Worm (Caenorhabditis elegans): ENCODE data around the gene Y71H2B.8.
"Not testable (repeated sequence)": the region's sequence is repeated elsewhere in the genome, so short reads cannot be mapped to it uniquely, and the experiment has no call there.

Y71H2B.8 gene

ce11 chrIII:2578993-2579392 lies at the start of gene Y71H2B.8:
Y71H2B.8 (plus strand) TSS chrIII:2579293.
- TF ChIP-seq unc-62 (GFP tag; optimal IDR thresholded peaks at IDR 0.05): no peak

- TF ChIP-seq unc-62 (GFP tag; optimal IDR thresholded peaks at IDR 0.05): no peak
Observed at ce11 chrIII:2530313-2530712, 48.8 kb upstream of the Y71H2B.8 start, which contains the start of gene cone-1. cone-1 (plus strand) TSS chrIII:2530613.

DNA sequence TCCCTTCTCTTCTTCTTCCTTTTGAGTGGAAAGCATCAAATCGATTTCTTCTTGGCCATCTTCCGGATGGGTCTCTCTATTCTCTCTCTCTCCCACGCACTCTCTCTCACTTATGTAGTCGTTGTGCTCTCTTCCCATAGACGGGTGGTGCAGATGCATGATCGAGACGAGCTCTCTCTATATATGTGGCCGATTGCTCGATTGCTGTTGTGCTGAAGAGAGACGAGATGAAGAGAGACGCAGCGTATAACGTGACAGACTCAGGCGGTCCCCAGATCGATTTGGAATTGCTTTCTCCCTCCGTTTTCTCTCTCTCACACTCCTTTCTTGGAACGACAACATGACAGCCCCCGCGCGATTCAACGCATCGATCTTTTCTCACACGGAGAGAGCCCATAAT lies 46.4 kb upstream of the Y71H2B.8 start:
- TF ChIP-seq unc-62 (GFP tag; optimal IDR thresholded peaks at IDR 0.05): no peak

- no peak for TF ChIP-seq unc-62 (GFP tag; optimal IDR thresholded peaks at IDR 0.05)
Observed at ce11 chrIII:2535122-2535521, 44.0 kb upstream of the Y71H2B.8 start.

DNA sequence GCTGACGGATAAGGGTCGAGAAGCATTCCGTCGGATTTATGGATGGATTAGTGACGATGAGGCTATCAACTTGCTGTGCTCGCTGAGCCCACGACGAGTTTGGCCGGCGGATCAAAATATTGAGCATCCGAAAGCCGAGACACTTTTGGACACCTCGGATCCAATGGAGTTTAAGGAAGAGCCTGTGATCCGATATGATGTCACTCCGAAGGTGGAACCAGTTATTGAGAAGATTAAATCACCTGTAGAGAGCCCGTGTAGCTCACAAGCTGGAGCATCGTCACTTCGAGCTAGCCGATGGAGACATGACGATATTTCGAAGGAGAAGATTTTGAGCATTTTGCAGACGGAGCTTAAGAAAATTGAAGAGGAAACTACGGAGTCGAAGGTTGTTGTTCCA lies 38.6 kb upstream of the Y71H2B.8 start:
- TF ChIP-seq unc-62 (GFP tag; optimal IDR thresholded peaks at IDR 0.05): no peak

DNA sequence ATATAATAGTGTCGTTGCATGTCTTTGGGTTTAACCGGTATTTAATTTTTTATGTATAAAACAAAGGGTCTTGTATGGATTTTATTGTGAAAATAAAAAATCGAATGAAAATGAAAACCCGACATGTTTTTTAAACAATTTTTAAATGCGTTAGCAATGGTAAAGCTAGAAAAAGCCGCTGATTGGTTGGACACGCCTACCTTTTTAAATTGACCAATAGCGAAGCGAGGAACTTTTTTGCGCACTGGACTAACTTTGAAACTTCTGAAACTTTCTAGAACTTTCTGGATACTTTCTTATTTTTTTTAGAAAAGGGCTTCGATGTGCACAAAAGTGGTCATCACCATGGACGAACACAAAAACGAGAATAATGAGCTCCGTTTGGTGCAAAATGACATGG lies 32.8 kb upstream of the Y71H2B.8 start:
- no peak for TF ChIP-seq unc-62 (GFP tag; optimal IDR thresholded peaks at IDR 0.05)

ce11 chrIII:2549620-2550019 lies 29.5 kb upstream of the Y71H2B.8 start, which contains the start of gene feh-1:
feh-1 (plus strand) TSS chrIII:2549920.
- no peak for TF ChIP-seq unc-62 (GFP tag; optimal IDR thresholded peaks at IDR 0.05)

ce11 chrIII:2551981-2552380 lies 27.1 kb upstream of the Y71H2B.8 start:
- TF ChIP-seq unc-62 (GFP tag; optimal IDR thresholded peaks at IDR 0.05): no peak

DNA sequence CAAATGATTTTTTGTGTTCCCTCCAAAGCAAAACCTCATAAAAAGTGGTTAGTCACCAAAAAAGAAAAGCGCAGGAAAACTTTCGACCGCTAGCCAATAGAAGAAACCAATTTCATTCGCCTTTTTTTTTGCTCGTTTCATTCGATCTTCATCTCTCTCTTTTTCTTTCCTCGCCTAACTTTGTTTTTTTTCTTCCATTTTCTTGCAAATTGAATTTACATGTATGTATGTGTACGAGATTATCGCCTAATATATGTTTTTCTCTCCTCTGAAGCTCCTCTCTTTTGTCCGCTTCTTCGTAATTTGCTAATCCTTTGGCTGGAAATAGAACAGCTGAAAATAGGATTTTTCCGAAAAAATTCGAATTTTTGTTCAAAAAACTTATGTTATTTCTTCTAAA lies 26.7 kb upstream of the Y71H2B.8 start:
- no peak for TF ChIP-seq unc-62 (GFP tag; optimal IDR thresholded peaks at IDR 0.05)

DNA sequence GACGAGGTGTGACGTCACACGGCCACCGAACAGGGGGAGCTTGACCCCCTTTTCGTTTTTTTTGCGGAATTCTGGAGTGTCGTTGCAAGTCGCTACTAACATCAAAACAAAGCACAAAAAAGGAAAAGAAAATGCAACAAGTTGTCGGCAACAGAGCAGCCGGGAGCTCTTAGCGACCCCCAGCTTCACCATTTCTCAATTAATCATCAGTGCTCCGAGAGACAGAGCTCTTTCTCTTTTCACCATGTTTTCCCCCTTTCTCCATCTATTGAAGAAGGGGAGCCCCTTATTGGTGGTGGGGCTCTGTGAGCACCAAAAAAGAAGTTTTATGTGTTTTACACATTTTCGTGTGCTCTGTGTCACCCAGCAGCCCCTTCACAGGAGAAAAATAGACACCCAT lies 25.5 kb upstream of the Y71H2B.8 start:
- no peak for TF ChIP-seq unc-62 (GFP tag; optimal IDR thresholded peaks at IDR 0.05)

- no peak for TF ChIP-seq unc-62 (GFP tag; optimal IDR thresholded peaks at IDR 0.05)
Observed at ce11 chrIII:2560763-2561162, 18.3 kb upstream of the Y71H2B.8 start.

- TF ChIP-seq unc-62 (GFP tag; optimal IDR thresholded peaks at IDR 0.05): no peak
Observed at ce11 chrIII:2561410-2561809, 17.7 kb upstream of the Y71H2B.8 start, which contains the start of gene nhr-239. nhr-239 (plus strand) TSS chrIII:2561710.

DNA sequence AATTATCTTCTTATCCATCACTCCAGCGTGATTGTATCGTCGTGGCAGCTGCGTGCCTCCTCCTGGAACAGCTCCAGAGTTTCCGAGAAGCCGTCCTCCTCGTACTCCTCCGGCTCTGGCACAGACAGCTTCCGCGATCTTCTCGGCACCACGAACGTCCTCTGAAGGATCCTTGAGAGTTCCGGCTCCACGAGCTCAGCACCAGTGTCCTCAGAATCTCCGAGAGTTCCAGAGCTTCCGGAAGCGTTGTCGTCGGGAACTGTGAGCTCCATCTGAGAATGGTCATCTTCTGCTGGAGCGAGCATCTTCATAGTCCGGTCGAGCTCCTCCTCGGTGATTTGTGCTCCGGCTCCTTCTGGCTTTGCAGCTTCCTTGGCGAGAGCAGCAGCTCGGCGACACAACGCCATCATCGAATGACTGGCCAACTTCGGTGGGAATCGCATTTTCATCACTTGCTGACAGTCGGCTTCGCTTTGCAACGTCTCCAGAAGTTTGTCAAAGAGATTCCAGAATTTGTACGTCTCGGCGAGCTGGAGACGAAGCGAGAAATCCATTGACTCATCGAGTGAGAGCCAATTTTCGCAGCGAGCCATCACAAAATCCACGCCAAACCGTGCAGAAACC lies 15.9 kb upstream of the Y71H2B.8 start:
- TF ChIP-seq unc-62 (GFP tag; optimal IDR thresholded peaks at IDR 0.05): no peak

DNA sequence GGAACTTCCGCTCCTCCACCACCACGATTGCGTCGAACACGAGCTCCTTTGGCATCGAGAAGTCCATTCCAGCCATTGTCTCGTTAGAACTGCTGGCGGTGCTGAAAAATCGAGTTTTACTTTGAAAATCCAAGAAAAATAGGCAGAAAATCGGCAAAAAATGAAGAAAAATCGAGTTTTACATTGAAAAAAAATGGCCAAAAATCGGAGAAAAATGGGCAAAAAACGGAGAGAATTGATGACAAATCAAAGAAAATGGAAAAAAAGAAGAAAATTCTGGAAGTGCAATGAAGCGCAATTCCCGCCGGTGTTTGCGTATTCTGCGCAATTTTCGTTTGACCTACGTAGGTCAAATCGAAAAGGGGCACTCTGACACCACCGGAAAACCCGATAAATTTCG lies 15.2 kb upstream of the Y71H2B.8 start, which contains the start of gene Y54F10AM.11:
TSS of gene Y54F10AM.11 (minus strand) at position 101 of the 400 bp plus-strand sequence.
- not testable (repeated sequence) for TF ChIP-seq unc-62 (GFP tag; optimal IDR thresholded peaks at IDR 0.05)

DNA sequence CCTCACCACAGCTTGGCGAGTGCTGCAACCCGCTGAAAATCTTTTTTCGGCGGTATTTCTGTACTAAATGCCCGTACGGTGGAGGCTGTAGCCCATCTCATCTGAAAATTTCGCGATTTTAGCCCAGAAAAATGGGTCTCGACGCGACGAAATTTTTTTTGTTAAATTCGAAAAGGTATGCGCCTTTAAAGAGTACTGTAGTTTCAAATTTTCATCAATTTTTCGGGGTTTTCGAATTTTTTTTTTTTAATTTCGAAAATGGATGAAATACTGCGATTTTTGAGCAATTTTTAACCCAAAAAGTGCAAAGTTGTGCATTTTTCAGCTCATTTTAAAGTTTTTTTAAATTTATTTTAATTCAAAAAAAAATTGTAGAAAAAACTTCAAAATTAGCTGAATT lies 7.6 kb upstream of the Y71H2B.8 start, which contains the start of gene Y54F10AR.2:
TSS of gene Y54F10AR.2 (minus strand) at position 101 of the 400 bp plus-strand sequence.
- TF ChIP-seq unc-62 (GFP tag; optimal IDR thresholded peaks at IDR 0.05): no peak

DNA sequence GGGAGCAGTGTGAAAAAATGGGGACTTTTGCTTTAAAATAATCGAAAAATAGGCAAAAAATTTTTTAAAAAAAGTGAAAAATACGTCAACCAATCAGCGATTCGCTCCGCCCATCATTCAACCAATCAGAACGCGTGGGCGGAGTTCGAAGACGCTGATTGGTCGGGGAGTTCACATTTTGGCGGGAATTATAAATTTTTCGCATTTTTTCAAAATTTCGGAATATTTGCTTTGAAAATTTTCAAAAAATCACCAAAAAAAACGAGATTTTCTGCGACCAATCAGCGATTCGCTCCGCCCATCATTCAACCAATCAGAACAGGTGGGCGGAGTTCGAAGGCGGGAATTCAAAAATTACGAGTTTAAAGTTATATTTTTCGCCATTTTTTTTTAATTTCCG lies 6.7 kb upstream of the Y71H2B.8 start:
- TF ChIP-seq unc-62 (GFP tag; optimal IDR thresholded peaks at IDR 0.05): no peak

DNA sequence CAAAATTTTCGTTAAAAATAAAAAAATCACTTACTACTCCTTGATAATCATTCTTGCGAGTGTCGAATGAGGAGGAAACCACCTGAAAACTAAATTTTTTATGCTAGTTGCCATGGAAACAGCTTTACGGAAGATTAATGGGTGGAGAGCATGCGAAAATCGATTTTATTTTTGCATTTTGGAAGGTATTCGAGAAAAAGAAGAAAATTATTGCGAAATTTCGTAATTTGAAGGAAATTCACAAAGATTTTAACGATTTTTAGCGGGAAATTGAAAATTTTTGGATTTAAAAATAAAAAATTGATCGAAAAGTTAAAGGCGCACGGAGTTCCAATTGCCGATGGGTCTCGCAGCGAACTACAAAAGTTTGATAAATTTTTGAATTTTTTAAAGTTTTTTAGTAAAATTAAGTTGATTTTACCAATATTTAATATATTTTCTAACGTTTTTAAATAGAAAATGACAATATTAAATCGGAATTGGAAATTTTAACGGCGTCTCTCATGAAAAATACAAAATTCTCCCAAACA lies 3.4 kb upstream of the Y71H2B.8 start, which contains the start of gene Y54F10AR.1:
TSS of gene Y54F10AR.1 (minus strand) at position 51 of the 530 bp plus-strand sequence.
- no peak for TF ChIP-seq unc-62 (GFP tag; optimal IDR thresholded peaks at IDR 0.05)

All from whole organism, dauer.